Worm (Caenorhabditis elegans) whole organism, early embryonic: ENCODE results near the gene epic-2.

ENCODE experiments used
- B0310.2 ChIP-seq: sonication (generic microtip); optimal IDR thresholded peaks from 2 replicates; lab custom pipeline; 2016; ENCODE audit warnings: mild to moderate bottlenecking, missing genetic modification characterization, missing compliant biosample characterization
- ama-1 ChIP-seq: fragments of 150-350 bp; optimal IDR thresholded peaks from 2 replicates; lab custom pipeline; 2014
- ets-7 ChIP-seq: sonication (generic microtip); optimal IDR thresholded peaks from 2 replicates; lab custom pipeline; 2016; ENCODE audit warnings: missing genotype, missing genetic modification characterization, missing compliant biosample characterization
- flt-1 ChIP-seq: fragments of 200-800 bp; sonication (Bioruptor generic); IDR thresholded peaks from 2 replicates; pipeline ENCODE4 v1.3.6; 2022; ENCODE audit warnings: missing genetic modification characterization, missing compliant biosample characterization
- pes-1 ChIP-seq: fragments of 200-800 bp; sonication (Bioruptor generic); IDR thresholded peaks from 2 replicates; pipeline ENCODE4 v1.3.6; 2022; ENCODE audit warnings: missing genetic modification reagents, missing genetic modification characterization, missing compliant biosample characterization
- scrt-1 ChIP-seq: fragments of 200-800 bp; sonication (Bioruptor generic); IDR thresholded peaks from 2 replicates; pipeline ENCODE4 v1.3.6; 2022; ENCODE audit warnings: missing genetic modification characterization, missing compliant biosample characterization
- tbx-11 ChIP-seq: fragments of 200-800 bp; sonication (Bioruptor generic); IDR thresholded peaks from 2 replicates; pipeline ENCODE4 v1.3.6; 2022; ENCODE audit warnings: missing genetic modification characterization, missing compliant biosample characterization
- tra-4 ChIP-seq: sonication (generic microtip); optimal IDR thresholded peaks from 2 replicates; lab custom pipeline; 2017; ENCODE audit warnings: missing genetic modification characterization, missing compliant biosample characterization

DNA sequence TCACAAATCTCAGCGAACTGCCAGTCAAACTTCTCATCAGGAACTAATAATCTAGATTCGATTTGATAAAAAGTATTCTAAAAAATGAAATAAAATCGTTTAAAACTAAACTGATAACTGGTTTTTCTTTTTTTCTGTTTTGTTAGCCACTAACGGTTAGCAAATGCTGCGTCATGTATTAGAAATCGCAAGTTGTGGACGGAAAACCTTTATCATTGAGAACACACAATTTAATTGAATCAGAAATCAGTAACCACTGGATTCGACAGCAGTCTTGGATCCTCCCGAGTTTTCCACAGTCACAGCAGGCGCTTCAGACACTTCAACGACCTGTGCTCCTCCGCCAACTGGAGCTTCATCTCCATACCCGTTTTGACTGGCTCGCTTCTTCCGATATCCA, 2.4 kb downstream of the epic-2 start:
- TF ChIP-seq B0310.2 (tag; lab: Kevin White, UChicago) (no peak), scrt-1 (GFP tag; lab: Robert Waterston, UW) (no peak), ama-1 (no peak), tbx-11 (GFP tag; lab: Robert Waterston, UW) (no peak), pes-1 (no peak), flt-1 (GFP tag; lab: Robert Waterston, UW) (no peak), tra-4 (tag; lab: Kevin White, UChicago) (no peak), ets-7 (tag; lab: Kevin White, UChicago) (no peak)
